Fruit fly (Drosophila melanogaster): ENCODE results near the gene CG7906.

Gene CG7906

dm6 chr3L:14229481-14229880 is 7.0 kb upstream of the CG7906 start:
- TF ChIP-seq Myc (optimal IDR thresholded peaks at IDR 0.05): no peak
- TF ChIP-seq psq (optimal IDR thresholded peaks at IDR 0.05): no peak
- TF ChIP-seq Sin3A (optimal IDR thresholded peaks at IDR 0.05): no peak
- TF ChIP-seq ttk (optimal IDR thresholded peaks at IDR 0.05): no peak
- no peak for TF ChIP-seq h (optimal IDR thresholded peaks at IDR 0.05)
- TF ChIP-seq insv (optimal IDR thresholded peaks at IDR 0.05): no peak

dm6 chr3L:14233169-14233568 is 3.3 kb upstream of the CG7906 start, which contains the start of gene CG7924:
Gene CG7924 (plus strand): TSS chr3L:14233469.
- TF ChIP-seq Sin3A (optimal IDR thresholded peaks at IDR 0.05) (no peak), insv (optimal IDR thresholded peaks at IDR 0.05) (no peak), psq (optimal IDR thresholded peaks at IDR 0.05) (no peak), Myc (optimal IDR thresholded peaks at IDR 0.05) (no peak), ttk (optimal IDR thresholded peaks at IDR 0.05) (no peak), h (optimal IDR thresholded peaks at IDR 0.05) (no peak)

- TF ChIP-seq insv (optimal IDR thresholded peaks at IDR 0.05): no peak
- no peak for TF ChIP-seq psq (optimal IDR thresholded peaks at IDR 0.05)
- no peak for TF ChIP-seq ttk (optimal IDR thresholded peaks at IDR 0.05)
- TF ChIP-seq Sin3A (optimal IDR thresholded peaks at IDR 0.05): no peak
- TF ChIP-seq Myc (optimal IDR thresholded peaks at IDR 0.05): no peak
- TF ChIP-seq h (optimal IDR thresholded peaks at IDR 0.05): no peak
Observed at dm6 chr3L:14235820-14236219, 615 bp upstream of the CG7906 start, which contains the start of gene CG34244. Gene CG34244 (minus strand): TSS chr3L:14235941.

dm6 chr3L:14239325-14239724 is 2.9 kb downstream of the CG7906 start:
- TF ChIP-seq psq (optimal IDR thresholded peaks at IDR 0.05): no peak
- no peak for TF ChIP-seq h (optimal IDR thresholded peaks at IDR 0.05)
- TF ChIP-seq Sin3A (optimal IDR thresholded peaks at IDR 0.05): no peak
- TF ChIP-seq Myc (optimal IDR thresholded peaks at IDR 0.05): no peak
- no peak for TF ChIP-seq ttk (optimal IDR thresholded peaks at IDR 0.05)
- TF ChIP-seq insv (optimal IDR thresholded peaks at IDR 0.05): no peak

- no peak for TF ChIP-seq psq (optimal IDR thresholded peaks at IDR 0.05)
Observed at dm6 chr3L:14241065-14241464, 4.6 kb downstream of the CG7906 start.

- TF ChIP-seq Myc (optimal IDR thresholded peaks at IDR 0.05) (no peak), Sin3A (optimal IDR thresholded peaks at IDR 0.05) (no peak), psq (optimal IDR thresholded peaks at IDR 0.05) (no peak), insv (optimal IDR thresholded peaks at IDR 0.05) (no peak), h (optimal IDR thresholded peaks at IDR 0.05) (no peak), ttk (optimal IDR thresholded peaks at IDR 0.05) (no peak)
Observed at dm6 chr3L:14253455-14253854, 17.0 kb downstream of the CG7906 start.

dm6 chr3L:14262770-14263169 is 26.3 kb downstream of the CG7906 start:
- no peak for TF ChIP-seq Myc (optimal IDR thresholded peaks at IDR 0.05)
- no peak for TF ChIP-seq Sin3A (optimal IDR thresholded peaks at IDR 0.05)
- no peak for TF ChIP-seq insv (optimal IDR thresholded peaks at IDR 0.05)
- no peak for TF ChIP-seq h (optimal IDR thresholded peaks at IDR 0.05)
- TF ChIP-seq ttk (optimal IDR thresholded peaks at IDR 0.05): no peak
- TF ChIP-seq psq (optimal IDR thresholded peaks at IDR 0.05): no peak

- no peak for TF ChIP-seq ttk (optimal IDR thresholded peaks at IDR 0.05)
- TF ChIP-seq Myc (optimal IDR thresholded peaks at IDR 0.05): no peak
- TF ChIP-seq h (optimal IDR thresholded peaks at IDR 0.05): no peak
- no peak for TF ChIP-seq insv (optimal IDR thresholded peaks at IDR 0.05)
- no peak for TF ChIP-seq psq (optimal IDR thresholded peaks at IDR 0.05)
- no peak for TF ChIP-seq Sin3A (optimal IDR thresholded peaks at IDR 0.05)
Observed at dm6 chr3L:14272109-14273070, 36.0 kb downstream of the CG7906 start.

dm6 chr3L:14274088-14275058 is 37.9 kb downstream of the CG7906 start, which contains the start of gene fz:
Gene fz (plus strand): TSS chr3L:14274343.
- TF ChIP-seq insv (optimal IDR thresholded peaks at IDR 0.05) (no peak), psq (optimal IDR thresholded peaks at IDR 0.05) (no peak), Sin3A (optimal IDR thresholded peaks at IDR 0.05) (no peak), ttk (optimal IDR thresholded peaks at IDR 0.05) (no peak), Myc (optimal IDR thresholded peaks at IDR 0.05) (no peak), h (optimal IDR thresholded peaks at IDR 0.05) (no peak)

- TF ChIP-seq insv (optimal IDR thresholded peaks at IDR 0.05) (no peak), ttk (optimal IDR thresholded peaks at IDR 0.05) (no peak), psq (optimal IDR thresholded peaks at IDR 0.05) (no peak), Sin3A (optimal IDR thresholded peaks at IDR 0.05) (no peak), Myc (optimal IDR thresholded peaks at IDR 0.05) (no peak), h (optimal IDR thresholded peaks at IDR 0.05) (no peak)
Observed at dm6 chr3L:14276129-14276528, 39.7 kb downstream of the CG7906 start.

dm6 chr3L:14282139-14282538 is 45.7 kb downstream of the CG7906 start:
- TF ChIP-seq Sin3A (optimal IDR thresholded peaks at IDR 0.05) (no peak), h (optimal IDR thresholded peaks at IDR 0.05) (no peak), Myc (optimal IDR thresholded peaks at IDR 0.05) (no peak), psq (optimal IDR thresholded peaks at IDR 0.05) (no peak), insv (optimal IDR thresholded peaks at IDR 0.05) (no peak), ttk (optimal IDR thresholded peaks at IDR 0.05) (no peak)

- no peak for TF ChIP-seq ttk (optimal IDR thresholded peaks at IDR 0.05)
- TF ChIP-seq psq (optimal IDR thresholded peaks at IDR 0.05): no peak
- no peak for TF ChIP-seq h (optimal IDR thresholded peaks at IDR 0.05)
- TF ChIP-seq insv (optimal IDR thresholded peaks at IDR 0.05): no peak
- TF ChIP-seq Sin3A (optimal IDR thresholded peaks at IDR 0.05): no peak
- TF ChIP-seq Myc (optimal IDR thresholded peaks at IDR 0.05): no peak
Observed at dm6 chr3L:14287832-14288231, 51.4 kb downstream of the CG7906 start.
